Fruit fly (Drosophila melanogaster): ENCODE results near the gene Esyt2.

DNA sequence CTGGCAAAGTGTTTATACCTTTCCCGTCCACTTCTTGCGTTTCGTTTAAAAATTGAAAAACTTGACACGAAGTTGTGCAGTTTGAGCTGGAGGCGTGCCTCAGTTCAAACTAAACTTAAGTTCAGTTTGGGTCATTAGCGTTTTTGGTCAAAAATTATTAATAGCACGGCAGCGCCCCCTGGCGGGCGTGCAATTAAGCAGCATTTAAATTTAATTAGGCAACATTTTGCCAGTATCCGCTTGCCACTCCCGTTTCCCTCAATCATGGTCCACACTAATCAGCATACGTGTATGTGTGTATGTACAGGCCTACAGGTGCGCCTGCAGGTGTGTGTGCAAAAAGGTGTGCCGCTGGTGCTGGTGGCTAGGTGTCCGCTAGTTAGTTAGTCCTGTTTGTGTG is 40.9 kb upstream of the Esyt2 start:
- TF ChIP-seq CG7045 (GFP tag; optimal IDR thresholded peaks at IDR 0.05) (no peak), CG33017 (tag; optimal IDR thresholded peaks at IDR 0.05) (no peak), toe (GFP tag; optimal IDR thresholded peaks at IDR 0.05) (no peak), Crg-1 (GFP tag; optimal IDR thresholded peaks at IDR 0.05) (no peak), CG14711 (tag; optimal IDR thresholded peaks at IDR 0.05) (no peak), Hr96 (GFP tag; optimal IDR thresholded peaks at IDR 0.05) (no peak), ovo (GFP tag; optimal IDR thresholded peaks at IDR 0.05) (no peak), CG11617 (GFP tag; optimal IDR thresholded peaks at IDR 0.05) (no peak), cnc (optimal IDR thresholded peaks at IDR 0.05) (no peak), Mnt (GFP tag; optimal IDR thresholded peaks at IDR 0.05) (no peak)
